Worm (Caenorhabditis elegans) whole organism, L4 larva: ENCODE results near the gene Y119D3B.12.

ENCODE experiments used
- fkh-10 ChIP-seq: fragments of 150-350 bp; optimal IDR thresholded peaks from 2 replicates; lab custom pipeline; 2014; ENCODE audit warnings: missing biosample characterization, missing genetic modification reagents, missing genetic modification characterization
- lin-15B ChIP-seq: fragments of 150-350 bp; sonication (generic microtip); optimal IDR thresholded peaks from 3 replicates; lab custom pipeline; 2014; ENCODE audit warnings: missing biosample characterization, missing genetic modification characterization
- saeg-2 ChIP-seq: fragments of 200-800 bp; sonication (Bioruptor generic); IDR thresholded peaks from 2 replicates; pipeline ENCODE4 v1.3.6; 2022; ENCODE audit warnings: missing genetic modification reagents, missing genetic modification characterization, missing compliant biosample characterization

DNA sequence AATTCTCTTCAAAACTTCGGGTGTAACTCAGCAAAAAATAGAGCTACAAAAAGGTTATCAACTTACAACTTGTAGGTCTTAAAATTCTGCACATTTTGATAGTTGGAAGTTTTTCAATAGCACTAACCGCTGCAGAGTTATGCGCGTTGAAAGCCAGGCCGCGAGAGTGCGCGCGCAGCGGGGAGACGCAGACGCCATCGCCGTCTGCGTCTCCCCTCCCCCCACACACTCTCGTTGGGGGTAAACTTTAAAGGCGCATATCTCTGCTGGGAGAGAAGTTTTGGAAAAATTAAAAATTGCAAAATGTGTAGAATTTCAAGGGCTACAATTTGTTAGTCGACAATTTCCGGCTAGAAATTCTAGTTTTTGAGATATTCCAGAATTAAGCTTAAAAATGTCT is 27.2 kb downstream of the Y119D3B.12 start:
- TF ChIP-seq lin-15B (tag; lab: Kevin White, UChicago) (no peak), saeg-2 (GFP tag; lab: Robert Waterston, UW) (no peak), fkh-10 (GFP tag; lab: Kevin White, UChicago) (no peak)
